Worm (Caenorhabditis elegans) whole organism, L4 larva: ENCODE data around the gene spv-1.

Experiments
- Y5F2A.4 ChIP-seq: fragments of 200-800 bp; sonication (Bioruptor generic); optimal IDR thresholded peaks from 2 replicates; lab custom pipeline; 2018; ENCODE audit warnings: mild to moderate bottlenecking, missing genetic modification characterization, missing compliant biosample characterization
- nhr-11 ChIP-seq: fragments of 150-350 bp; optimal IDR thresholded peaks from 2 replicates; lab custom pipeline; 2014; ENCODE audit warnings: missing biosample characterization, missing genetic modification characterization
- nhr-28 ChIP-seq: fragments of 150-350 bp; optimal IDR thresholded peaks from 2 replicates; lab custom pipeline; 2014; ENCODE audit warnings: missing biosample characterization, missing genetic modification characterization
- skn-1 ChIP-seq: fragments of 150-350 bp; optimal IDR thresholded peaks from 2 replicates; lab custom pipeline; 2014; ENCODE audit warnings: missing biosample characterization, missing genetic modification characterization
- snpc-1.2 ChIP-seq: fragments of 200-800 bp; sonication (Bioruptor generic); IDR thresholded peaks from 2 replicates; pipeline ENCODE4 v1.3.6; 2022; ENCODE audit warnings: missing genetic modification reagents, missing genetic modification characterization, missing compliant biosample characterization
- unc-62 ChIP-seq, 3 experiments: fragments of 150-350 bp in 1 of 3; sonication (generic microtip); optimal IDR thresholded peaks in 2 of 3; peaks in 1 of 3; 1 replicate in 1 of 3; 2 replicates in 2 of 3; lab custom pipeline; 2014 to 2017; ENCODE audit warnings: missing biosample characterization in 3 of 3, missing genetic modification characterization in 3 of 3, missing genetic modification reagents in 3 of 3, missing genotype in 1 of 3
- ztf-7 ChIP-seq: fragments of 150-350 bp; optimal IDR thresholded peaks from 2 replicates; lab custom pipeline; 2014; ENCODE audit warnings: missing biosample characterization, missing genetic modification characterization

DNA sequence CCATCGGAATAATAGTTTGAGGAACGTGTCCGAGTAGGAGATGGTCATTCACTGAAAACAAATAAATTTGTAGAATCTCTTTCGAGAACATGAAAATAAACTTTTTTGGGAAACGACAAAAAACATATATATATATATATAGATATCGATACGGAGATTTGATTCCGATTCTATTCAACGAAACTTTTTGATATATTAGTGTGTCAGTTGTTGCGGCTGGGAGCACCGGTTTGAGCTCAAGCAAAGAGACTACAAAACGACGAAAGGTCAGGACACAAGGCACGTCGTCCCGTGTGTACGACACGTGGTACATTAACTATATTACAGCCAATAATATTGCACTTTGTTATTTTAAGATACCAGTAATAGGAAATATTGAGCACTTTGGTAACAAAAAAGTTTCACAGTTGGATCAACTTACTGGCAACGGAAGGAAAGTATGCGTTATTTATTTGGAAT is 20.9 kb downstream of the spv-1 start, which contains the start of gene best-23:
- TF ChIP-seq Y5F2A.4 (GFP tag; lab: Kevin White, UChicago) (no peak), skn-1 (tag; lab: Kevin White, UChicago) (no peak), unc-62 (GFP tag; optimal IDR thresholded peaks at IDR 0.05 in 1 of 2; lab: Kevin White, UChicago) (no peak), unc-62 (tag; optimal IDR thresholded peaks at IDR 0.05; lab: Kevin White, UChicago) (no peak), snpc-1.2 (GFP tag; lab: Robert Waterston, UW) (no peak), ztf-7 (tag; lab: Kevin White, UChicago) (no peak), nhr-28 (tag; lab: Kevin White, UChicago) (no peak), nhr-11 (peak; percentile 6)
